Fruit fly (Drosophila melanogaster) whole organism, wandering third instar larva: Measurements from ENCODE around the gene Pgk.

Experiments
- Jra ChIP-seq: sonication (Bioruptor generic); optimal IDR thresholded peaks from 2 replicates; lab custom pipeline; 2016; ENCODE audit warnings: missing biosample characterization, missing genetic modification characterization
- OdsH ChIP-seq: fragments of 200-800 bp; sonication (Bioruptor generic); optimal IDR thresholded peaks from 2 replicates; lab custom pipeline; 2016; ENCODE audit warnings: missing biosample characterization, mild to moderate bottlenecking, missing genetic modification characterization
- dsf ChIP-seq: sonication (Bioruptor generic); optimal IDR thresholded peaks from 2 replicates; lab custom pipeline; 2016; ENCODE audit warnings: missing biosample characterization, missing genetic modification characterization, borderline replicate concordance
- rgr ChIP-seq: fragments of 200-800 bp; sonication (Bioruptor generic); optimal IDR thresholded peaks from 3 replicates; lab custom pipeline; 2016; ENCODE audit warnings: missing biosample characterization, mild to moderate bottlenecking, missing genetic modification characterization

DNA sequence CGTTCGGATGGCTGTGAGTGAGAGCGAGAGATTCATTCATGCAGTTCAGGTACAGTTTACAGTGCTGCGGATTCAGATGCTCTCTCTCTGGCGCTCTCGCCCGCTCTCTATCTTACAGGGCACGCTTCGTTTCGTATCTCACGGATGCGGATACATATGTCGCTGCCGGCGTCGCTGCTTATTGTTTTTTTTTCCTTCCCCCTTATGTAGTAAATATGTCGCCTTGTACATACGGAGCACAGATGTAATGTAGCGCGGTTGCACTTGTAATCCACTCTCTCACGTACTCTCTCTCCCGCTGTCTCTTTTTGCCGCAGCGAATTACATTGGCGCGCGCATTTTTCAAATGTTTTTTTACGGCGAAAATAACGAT, 2.4 kb upstream of the Pgk start:
- no peak for TF ChIP-seq rgr (GFP tag; lab: Kevin White, UChicago)
- no peak for TF ChIP-seq dsf (GFP tag; lab: Kevin White, UChicago)
- no peak for TF ChIP-seq Jra (GFP tag; lab: Kevin White, UChicago)
- TF ChIP-seq OdsH (GFP tag; lab: Kevin White, UChicago) = no peak
